Fruit fly (Drosophila melanogaster) whole organism, embryonic: ENCODE measurements around the gene CG31875.

ENCODE experiments used
- Abd-B ChIP-seq: fragments of 200-800 bp; sonication (Bioruptor generic); optimal IDR thresholded peaks from 2 replicates; lab custom pipeline; 2018; ENCODE audit warnings: missing biosample characterization, mild to moderate bottlenecking, missing genetic modification characterization, moderate library complexity
- CG10462 ChIP-seq: fragments of 200-800 bp; sonication (Bioruptor generic); optimal IDR thresholded peaks from 2 replicates; lab custom pipeline; 2016; ENCODE audit warnings: missing biosample characterization, missing genetic modification characterization
- CG13123 ChIP-seq: fragments of 200-800 bp; sonication (Bioruptor generic); optimal IDR thresholded peaks from 2 replicates; lab custom pipeline; 2016; ENCODE audit warnings: missing biosample characterization, missing genetic modification characterization
- CG15269 ChIP-seq: fragments of 200-800 bp; sonication (Bioruptor generic); optimal IDR thresholded peaks from 2 replicates; lab custom pipeline; 2018; ENCODE audit warnings: missing biosample characterization, mild to moderate bottlenecking, missing genetic modification characterization, moderate library complexity
- CG15601 ChIP-seq: fragments of 200-800 bp; sonication (Bioruptor generic); optimal IDR thresholded peaks from 3 replicates; lab custom pipeline; 2019; ENCODE audit warnings: missing biosample characterization, mild to moderate bottlenecking, missing genetic modification characterization, moderate library complexity
- CG17328 ChIP-seq: fragments of 200-800 bp; sonication (Bioruptor generic); IDR thresholded peaks from 2 replicates; pipeline ENCODE4 v1.3.6; 2022; ENCODE audit warnings: missing biosample characterization, missing genetic modification characterization
- CG2202 ChIP-seq: fragments of 200-800 bp; sonication (Bioruptor generic); optimal IDR thresholded peaks from 2 replicates; lab custom pipeline; 2018; ENCODE audit warnings: missing biosample characterization, mild to moderate bottlenecking, missing genetic modification characterization
- CG2678 ChIP-seq: fragments of 200-800 bp; sonication (Bioruptor generic); optimal IDR thresholded peaks from 3 replicates; lab custom pipeline; 2019; ENCODE audit warnings: missing biosample characterization, mild to moderate bottlenecking, missing genetic modification characterization, moderate library complexity
- CG32767 ChIP-seq: fragments of 200-800 bp; sonication (Bioruptor generic); IDR thresholded peaks from 2 replicates; pipeline ENCODE4 v1.3.6; 2022; ENCODE audit warnings: missing biosample characterization, missing genetic modification characterization
- CG3726 ChIP-seq: fragments of 200-800 bp; sonication (Bioruptor generic); IDR thresholded peaks from 3 replicates; pipeline ENCODE4, ENCODE4 v1.3.6; 2022; ENCODE audit warnings: missing biosample characterization, missing genetic modification characterization
- CG42726 ChIP-seq: fragments of 200-800 bp; sonication (Bioruptor generic); IDR thresholded peaks from 2 replicates; pipeline ENCODE4 v1.3.6; 2022; ENCODE audit warnings: missing biosample characterization, missing genetic modification characterization; ENCODE audit not compliant: partially characterized antibody
- CG43689 ChIP-seq: fragments of 200-800 bp; sonication (Bioruptor generic); IDR thresholded peaks from 2 replicates; pipeline ENCODE4 v1.3.6; 2022; ENCODE audit warnings: missing biosample characterization, missing genetic modification characterization
- CG5180 ChIP-seq: fragments of 200-800 bp; sonication (Bioruptor generic); optimal IDR thresholded peaks from 3 replicates; lab custom pipeline; 2017; ENCODE audit warnings: missing biosample characterization, missing genetic modification characterization, mild to moderate bottlenecking, moderate library complexity, missing genetic modification reagents
- CG5953 ChIP-seq: fragments of 200-800 bp; sonication (Bioruptor generic); IDR thresholded peaks from 2 replicates; pipeline ENCODE4 v1.3.6; 2022; ENCODE audit warnings: missing biosample characterization, missing genetic modification characterization
- CG9215 ChIP-seq: fragments of 200-800 bp; sonication (Bioruptor generic); IDR thresholded peaks from 2 replicates; pipeline ENCODE4 v1.3.6; 2022; ENCODE audit warnings: missing biosample characterization, missing genetic modification characterization
- Chrac-16 ChIP-seq: fragments of 200-800 bp; sonication (Bioruptor generic); optimal IDR thresholded peaks from 3 replicates; lab custom pipeline; 2016; ENCODE audit warnings: missing biosample characterization, missing genetic modification characterization
- Deaf1 ChIP-seq: fragments of 200-800 bp; optimal IDR thresholded peaks from 3 replicates; lab custom pipeline; 2019; ENCODE audit warnings: missing biosample characterization, mild to moderate bottlenecking, missing genetic modification characterization, moderate library complexity
- Dll ChIP-seq: fragments of 200-800 bp; sonication (Bioruptor generic); IDR thresholded peaks from 4 replicates; pipeline ENCODE4 v1.3.6; 2022; ENCODE audit warnings: missing biosample characterization, missing genetic modification characterization; ENCODE audit not compliant: partially characterized antibody
- H15 ChIP-seq: fragments of 200-800 bp; sonication (Bioruptor generic); IDR thresholded peaks from 3 replicates; pipeline ENCODE4 v1.3.6; 2022; ENCODE audit warnings: missing biosample characterization, missing genetic modification characterization
- MBD-R2 ChIP-seq: fragments of 200-800 bp; sonication (Bioruptor generic); IDR thresholded peaks from 2 replicates; pipeline ENCODE4 v1.3.6; 2022; ENCODE audit warnings: missing biosample characterization, missing genetic modification characterization
- Mad ChIP-seq: fragments of 200-800 bp; sonication (Bioruptor generic); optimal IDR thresholded peaks from 2 replicates; lab custom pipeline; 2016; ENCODE audit warnings: missing biosample characterization, missing genetic modification characterization
- Meics ChIP-seq: fragments of 200-800 bp; sonication (Bioruptor generic); optimal IDR thresholded peaks from 2 replicates; lab custom pipeline; 2017; ENCODE audit warnings: missing biosample characterization, mild to moderate bottlenecking, missing genetic modification characterization
- Optix ChIP-seq: fragments of 200-800 bp; sonication (Bioruptor generic); IDR thresholded peaks from 3 replicates; pipeline ENCODE4 v1.3.6; 2022; ENCODE audit warnings: missing biosample characterization, missing genetic modification characterization
- Rx ChIP-seq: fragments of 200-800 bp; sonication (Bioruptor generic); IDR thresholded peaks from 2 replicates; pipeline ENCODE4 v1.3.6; 2022; ENCODE audit warnings: missing biosample characterization, missing genetic modification characterization
- Side ChIP-seq: fragments of 200-800 bp; sonication (Bioruptor generic); optimal IDR thresholded peaks from 2 replicates; lab custom pipeline; 2016; ENCODE audit warnings: missing biosample characterization, missing genetic modification characterization
- Sox100B ChIP-seq: fragments of 200-800 bp; sonication (Bioruptor generic); optimal IDR thresholded peaks from 3 replicates; lab custom pipeline; 2018; ENCODE audit warnings: missing biosample characterization, mild to moderate bottlenecking, missing genetic modification characterization
- Xrp1 ChIP-seq: fragments of 200-800 bp; sonication (Bioruptor generic); IDR thresholded peaks from 2 replicates; pipeline ENCODE4 v1.3.6; 2022; ENCODE audit warnings: missing biosample characterization, missing genetic modification characterization
- amos ChIP-seq: fragments of 200-800 bp; sonication (Bioruptor generic); IDR thresholded peaks from 2 replicates; pipeline ENCODE4 v1.3.6; 2022; ENCODE audit warnings: missing biosample characterization, missing genetic modification characterization; ENCODE audit not compliant: partially characterized antibody
- bab2 ChIP-seq: fragments of 200-800 bp; sonication (Bioruptor generic); optimal IDR thresholded peaks from 2 replicates; lab custom pipeline; 2016; ENCODE audit warnings: missing biosample characterization, missing genetic modification characterization
- caup ChIP-seq: fragments of 200-800 bp; sonication (Bioruptor generic); optimal IDR thresholded peaks from 3 replicates; lab custom pipeline; 2017; ENCODE audit warnings: missing biosample characterization, mild to moderate bottlenecking, missing genetic modification characterization, moderate library complexity; ENCODE audit not compliant: severe bottlenecking
- chinmo ChIP-seq: fragments of 200-800 bp; sonication (Bioruptor generic); IDR thresholded peaks from 4 replicates; pipeline ENCODE4 v1.3.6; 2022; ENCODE audit warnings: missing biosample characterization, missing genetic modification characterization; ENCODE audit not compliant: partially characterized antibody
- disco-r ChIP-seq: fragments of 200-800 bp; sonication (Bioruptor generic); optimal IDR thresholded peaks from 2 replicates; lab custom pipeline; 2016; ENCODE audit warnings: missing biosample characterization, missing genetic modification characterization
- dysf ChIP-seq: fragments of 200-800 bp; sonication (Bioruptor generic); IDR thresholded peaks from 3 replicates; pipeline ENCODE4 v1.3.6; 2022; ENCODE audit warnings: missing biosample characterization, missing genetic modification characterization
- emc ChIP-seq: fragments of 200-800 bp; sonication (Bioruptor generic); optimal IDR thresholded peaks from 2 replicates; lab custom pipeline; 2016; ENCODE audit warnings: missing biosample characterization, missing genetic modification characterization
- hth ChIP-seq: fragments of >200 bp; optimal IDR thresholded peaks from 2 replicates; lab custom pipeline; 2017; ENCODE audit warnings: inconsistent platforms
- inv ChIP-seq: fragments of 200-800 bp; sonication (Bioruptor generic); IDR thresholded peaks from 2 replicates; pipeline ENCODE4 v1.3.6; 2022; ENCODE audit warnings: missing biosample characterization, missing genetic modification characterization; ENCODE audit not compliant: partially characterized antibody
- kah ChIP-seq: fragments of 200-800 bp; sonication (Bioruptor generic); optimal IDR thresholded peaks from 2 replicates; lab custom pipeline; 2018; ENCODE audit warnings: missing biosample characterization, mild to moderate bottlenecking, missing genetic modification characterization
- oc ChIP-seq: fragments of 200-800 bp; sonication (Bioruptor generic); optimal IDR thresholded peaks from 2 replicates; lab custom pipeline; 2018; ENCODE audit warnings: missing biosample characterization, mild to moderate bottlenecking, missing genetic modification characterization, moderate library complexity
- pnt ChIP-seq: fragments of 200-800 bp; sonication (Bioruptor generic); optimal IDR thresholded peaks from 3 replicates; lab custom pipeline; 2016; ENCODE audit warnings: missing biosample characterization, missing genetic modification characterization
- repo ChIP-seq: fragments of 200-800 bp; sonication (Bioruptor generic); optimal IDR thresholded peaks from 2 replicates; lab custom pipeline; 2016; ENCODE audit warnings: missing biosample characterization, missing genetic modification characterization
- seq ChIP-seq: fragments of 200-800 bp; sonication (Bioruptor generic); IDR thresholded peaks from 2 replicates; pipeline ENCODE4 v1.3.6; 2022; ENCODE audit warnings: missing biosample characterization, missing genetic modification characterization
- sna ChIP-seq: fragments of 200-800 bp; sonication (Bioruptor generic); IDR thresholded peaks from 2 replicates; pipeline ENCODE4 v1.3.6; 2022; ENCODE audit warnings: missing biosample characterization, missing genetic modification characterization; ENCODE audit not compliant: partially characterized antibody
- ssp ChIP-seq: fragments of 200-800 bp; sonication (Bioruptor generic); IDR thresholded peaks from 2 replicates; pipeline ENCODE4 v1.3.6; 2022; ENCODE audit warnings: missing biosample characterization, missing genetic modification characterization
- tll ChIP-seq, 2 experiments: fragments of 200-800 bp in 1 of 2; fragments of >200 bp in 1 of 2; sonication (Bioruptor generic) in 1 of 2; optimal IDR thresholded peaks; 2 replicates each; lab custom pipeline; 2017 to 2019; ENCODE audit warnings: missing biosample characterization in 2 of 2, missing genetic modification characterization in 2 of 2, mild to moderate bottlenecking in 1 of 2, moderate library complexity in 1 of 2
- tna ChIP-seq: fragments of 200-800 bp; sonication (Bioruptor generic); IDR thresholded peaks from 2 replicates; pipeline ENCODE4 v1.3.6; 2022; ENCODE audit warnings: missing biosample characterization, missing genetic modification characterization; ENCODE audit not compliant: partially characterized antibody
- trem ChIP-seq: fragments of 200-800 bp; optimal IDR thresholded peaks from 3 replicates; lab custom pipeline; 2019; ENCODE audit warnings: missing biosample characterization, mild to moderate bottlenecking, missing genetic modification characterization, moderate library complexity
- tx ChIP-seq: fragments of 200-800 bp; sonication (Bioruptor generic); optimal IDR thresholded peaks from 2 replicates; lab custom pipeline; 2016; ENCODE audit warnings: missing biosample characterization, missing genetic modification characterization
- zen2 ChIP-seq: fragments of 200-800 bp; sonication (Bioruptor generic); IDR thresholded peaks from 3 replicates; pipeline ENCODE4 v1.3.6; 2022; ENCODE audit warnings: missing biosample characterization, missing genetic modification characterization; ENCODE audit not compliant: partially characterized antibody
- zfh2 ChIP-seq: fragments of 200-800 bp; sonication (Bioruptor generic); optimal IDR thresholded peaks from 2 replicates; lab custom pipeline; 2016; ENCODE audit warnings: missing biosample characterization, missing genetic modification characterization

The CG31875 gene

DNA sequence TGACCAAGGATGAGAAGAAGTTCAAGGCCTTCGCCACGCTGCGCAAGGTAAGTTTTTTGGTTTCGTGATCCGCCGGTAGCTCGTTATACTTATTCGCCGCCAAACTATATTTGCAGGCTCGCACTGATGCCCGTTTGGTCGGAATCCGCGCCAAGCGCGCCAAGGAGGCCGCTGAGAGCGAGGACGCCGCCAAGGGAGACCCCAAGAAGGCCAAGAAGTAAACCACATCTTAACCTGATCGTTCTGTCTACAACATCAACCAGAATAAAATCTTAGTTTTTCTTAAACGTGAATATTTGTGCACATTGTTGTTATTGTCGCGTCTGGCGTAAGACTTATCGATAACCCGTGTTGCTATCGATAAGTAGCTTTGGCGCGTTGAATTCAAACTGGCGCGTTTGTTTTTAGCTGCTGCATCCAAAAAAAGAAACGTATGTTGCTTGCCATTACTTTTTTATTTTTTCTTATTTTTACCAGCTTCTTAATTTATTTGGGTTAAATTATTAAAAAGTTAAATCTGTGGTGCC, 34.3 kb downstream of the CG31875 start (continued):
- TF ChIP-seq disco-r (GFP tag; lab: Kevin White, UChicago) (no peak), Dll (GFP tag; lab: Robert Waterston, UW) (peak; percentile 72), repo (GFP tag; lab: Kevin White, UChicago) (no peak), amos (GFP tag; lab: Robert Waterston, UW) (peak; percentile 27; the same call in 1 of the 2 replicates), CG17328 (GFP tag; lab: Robert Waterston, UW) (no peak), seq (no peak), oc (tag; lab: Kevin White, UChicago) (no peak), Side (no peak), kah (GFP tag; lab: Kevin White, UChicago) (no peak), Xrp1 (GFP tag; lab: Robert Waterston, UW) (no peak), CG3726 (no peak), chinmo (GFP tag; lab: Robert Waterston, UW) (0 out of 4 replicates have a peak, but pooled peaks have one; percentile 53), Meics (GFP tag; lab: Kevin White, UChicago) (no peak), tna (peak; percentile 31), Optix (no peak), caup (GFP tag; lab: Kevin White, UChicago) (no peak), CG10462 (no peak), Deaf1 (tag; lab: Kevin White, UChicago) (no peak), inv (GFP tag; lab: Robert Waterston, UW) (no peak), CG13123 (no peak), H15 (no peak), zen2 (GFP tag; lab: Robert Waterston, UW) (peak; percentile 44; the same call in 2 of the 3 replicates), CG9215 (GFP tag; lab: Robert Waterston, UW) (no peak), CG5180 (GFP tag; lab: Kevin White, UChicago) (no peak), MBD-R2 (GFP tag; lab: Robert Waterston, UW) (no peak), emc (no peak), CG42726 (GFP tag; lab: Robert Waterston, UW) (no peak)

DNA sequence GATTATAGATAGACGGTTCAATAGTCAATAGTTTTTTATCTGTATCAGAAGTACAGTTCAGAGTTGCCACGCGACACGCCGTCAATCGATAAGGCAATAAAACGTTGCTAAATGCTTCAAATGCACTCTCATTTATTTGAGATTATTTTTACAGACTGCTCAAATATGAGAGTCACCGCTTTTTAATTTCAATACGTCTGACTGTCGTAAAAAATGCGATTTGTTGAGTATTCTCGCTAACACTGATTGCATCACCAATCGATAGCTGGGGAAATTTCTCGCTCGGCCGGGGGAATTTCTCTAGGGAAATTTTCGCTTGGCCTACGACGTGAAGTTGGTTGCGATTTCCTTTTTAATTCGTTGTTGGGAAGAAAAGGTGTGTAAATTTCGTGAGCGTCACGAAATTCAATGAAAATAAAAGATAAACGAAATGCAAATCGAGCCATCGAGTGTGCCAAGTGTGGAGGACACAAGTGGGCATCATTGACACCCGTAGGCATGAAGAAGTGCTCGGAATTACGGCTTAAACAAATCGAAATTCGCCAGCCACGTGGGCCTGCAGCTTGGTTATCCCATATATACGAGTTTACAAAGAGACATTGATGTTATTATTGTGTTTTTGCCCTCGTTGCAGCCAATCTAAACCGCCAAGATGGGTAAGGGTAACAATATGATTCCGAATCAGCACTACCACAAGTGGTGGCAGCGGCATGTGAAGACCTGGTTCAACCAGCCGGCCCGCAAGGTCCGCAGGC, 35.4 kb downstream of the CG31875 start, which contains the start of the genes Dref and RpL13:
Gene Dref (minus strand): TSS at position 247 of the 755 bp plus-strand sequence.
Gene RpL13 (plus strand): TSS at position 331 of the 755 bp plus-strand sequence.
- TF ChIP-seq CG15601 (tag; lab: Kevin White, UChicago): peak; percentile 90
- TF ChIP-seq CG32767 (GFP tag; lab: Robert Waterston, UW): peak; percentile 76
- TF ChIP-seq CG43689: peak; percentile 63
- peak; percentile 85 for TF ChIP-seq trem (tag; lab: Kevin White, UChicago)
- peak; percentile 77 for TF ChIP-seq tx (GFP tag; lab: Kevin White, UChicago)
- peak; percentile 51 for TF ChIP-seq pnt
- TF ChIP-seq Mad: peak; percentile 87
- TF ChIP-seq zfh2: peak; percentile 83
- peak; percentile 79 for TF ChIP-seq CG2202
- TF ChIP-seq hth (lab: Kevin White, UChicago): no peak
- TF ChIP-seq dysf: peak; percentile 73; the same call in 2 of the 3 replicates
- TF ChIP-seq CG2678 (tag; lab: Kevin White, UChicago): peak; percentile 86
- peak; percentile 58 for TF ChIP-seq Chrac-16 (GFP tag; lab: Kevin White, UChicago)
- peak; percentile 87 for TF ChIP-seq CG15269
- TF ChIP-seq sna (GFP tag; lab: Robert Waterston, UW): peak; percentile 86
- peak; percentile 73 for TF ChIP-seq CG5953 (GFP tag; lab: Robert Waterston, UW)
- peak; percentile 93 for TF ChIP-seq Sox100B (GFP tag; lab: Kevin White, UChicago)
- TF ChIP-seq ssp (GFP tag; lab: Robert Waterston, UW): peak; percentile 49; the same call in 1 of the 2 replicates
- TF ChIP-seq tll (GFP tag; optimal IDR thresholded peaks at IDR 0.05; lab: Kevin White, UChicago): peak in 1 of 2 experiments; percentile 18
- TF ChIP-seq bab2 (GFP tag; lab: Kevin White, UChicago): peak; percentile 69
- TF ChIP-seq Rx (GFP tag; lab: Robert Waterston, UW): peak; percentile 70
- peak; percentile 74 for TF ChIP-seq Abd-B
